Worm (Caenorhabditis elegans) whole organism, young adult: Measurements from ENCODE around the gene F10G7.10.

Experiments used
- egl-44 ChIP-seq: fragments of 200-800 bp; sonication (Bioruptor generic); IDR thresholded peaks from 2 replicates; pipeline ENCODE4 v1.3.6; 2022; ENCODE audit warnings: missing genetic modification reagents, missing genetic modification characterization, missing compliant biosample characterization
- rcor-1 ChIP-seq: fragments of 200-800 bp; sonication (Bioruptor generic); IDR thresholded peaks from 2 replicates; pipeline ENCODE4 v1.3.6; 2022; ENCODE audit warnings: missing genetic modification reagents, missing genetic modification characterization, missing compliant biosample characterization

The F10G7.10 gene

DNA sequence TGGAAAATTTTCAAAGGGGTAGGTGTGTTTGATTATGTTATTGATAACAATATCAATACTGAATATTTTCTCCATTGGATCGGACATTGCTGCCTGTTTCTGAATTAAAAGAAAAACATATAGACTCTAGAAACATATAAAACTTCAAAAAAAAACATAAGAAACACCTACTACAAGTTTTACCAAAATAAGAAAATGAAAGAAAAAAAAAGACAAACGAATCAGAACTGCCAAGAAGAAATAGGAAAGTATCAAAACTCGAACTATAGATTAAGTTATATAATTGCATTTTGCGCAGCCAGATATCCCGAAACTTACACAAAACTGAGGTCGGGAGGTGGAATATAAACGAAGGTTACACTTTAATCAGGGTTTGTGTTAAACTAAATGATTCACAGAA, 60.7 kb downstream of the F10G7.10 start, which contains the start of gene T05A7.11:
Gene T05A7.11 (minus strand): TSS at position 101 of the 400 bp plus-strand sequence.
- TF ChIP-seq rcor-1: no peak
- TF ChIP-seq egl-44 (GFP tag; lab: Robert Waterston, UW): no peak
